Worm (Caenorhabditis elegans) whole organism, L1 larva: Measurements from ENCODE around the gene gos-28.
A peak's percentile ranks its signal among the peaks of the same experiment; 100 is the strongest.

Experiments used
- C34B4.2 ChIP-seq: sonication (generic microtip); optimal IDR thresholded peaks from 2 replicates; lab custom pipeline; 2017; ENCODE audit warnings: mild to moderate bottlenecking, missing genetic modification characterization, missing compliant biosample characterization
- aha-1 ChIP-seq: fragments of 150-350 bp; optimal IDR thresholded peaks from 2 replicates; lab custom pipeline; 2014; ENCODE audit warnings: missing biosample characterization, missing genetic modification characterization
- alr-1 ChIP-seq: fragments of 200-800 bp; sonication (Bioruptor generic); optimal IDR thresholded peaks from 2 replicates; lab custom pipeline; 2018; ENCODE audit warnings: borderline replicate concordance, mild to moderate bottlenecking, missing genetic modification characterization, missing compliant biosample characterization
- aly-2 ChIP-seq: fragments of 150-350 bp; optimal IDR thresholded peaks from 2 replicates; lab custom pipeline; 2014; ENCODE audit warnings: missing biosample characterization, missing genetic modification characterization
- ama-1 ChIP-seq: fragments of 150-350 bp; optimal IDR thresholded peaks from 2 replicates; lab custom pipeline; 2014
- blmp-1 ChIP-seq: fragments of 150-350 bp; optimal IDR thresholded peaks from 2 replicates; lab custom pipeline; 2014; ENCODE audit warnings: missing biosample characterization, missing genetic modification characterization
- ceh-82 ChIP-seq, 3 experiments: fragments of 150-350 bp in 1 of 3; sonication (generic microtip) in 2 of 3; optimal IDR thresholded peaks; 2 replicates each; lab custom pipeline; 2014 to 2017; ENCODE audit warnings: missing biosample characterization in 3 of 3, missing genetic modification characterization in 3 of 3
- ceh-88 ChIP-seq: fragments of 200-800 bp; sonication (Bioruptor generic); IDR thresholded peaks from 2 replicates; pipeline ENCODE4 v1.3.6; 2022; ENCODE audit warnings: missing genetic modification characterization, missing compliant biosample characterization
- ceh-90 ChIP-seq: sonication (generic microtip); optimal IDR thresholded peaks from 2 replicates; lab custom pipeline; 2016; ENCODE audit warnings: missing genetic modification characterization, missing compliant biosample characterization
- ces-1 ChIP-seq: fragments of 150-350 bp; optimal IDR thresholded peaks from 2 replicates; lab custom pipeline; 2014; ENCODE audit warnings: missing biosample characterization, missing genetic modification reagents, missing genetic modification characterization
- dpl-1 ChIP-seq, 3 experiments: fragments of 150-350 bp in 2 of 3; sonication (generic microtip) in 1 of 3; optimal IDR thresholded peaks; 2 replicates each; lab custom pipeline; 2014 to 2017; ENCODE audit warnings: missing biosample characterization in 3 of 3, missing genetic modification characterization in 3 of 3, missing genetic modification reagents in 3 of 3
- efl-1 ChIP-seq, 4 experiments: fragments of 150-350 bp; optimal IDR thresholded peaks in 3 of 4; peaks in 1 of 4; 1 replicate in 1 of 4; 2 replicates in 3 of 4; lab custom pipeline; 2014; ENCODE audit warnings: missing biosample characterization in 2 of 4, missing genetic modification characterization in 2 of 4, missing genetic modification reagents in 2 of 4
- efl-3 ChIP-seq: fragments of 200-800 bp; sonication (Bioruptor generic); optimal IDR thresholded peaks from 2 replicates; lab custom pipeline; 2018; ENCODE audit warnings: mild to moderate bottlenecking, missing genetic modification characterization, missing compliant biosample characterization
- egl-13 ChIP-seq: sonication (generic microtip); optimal IDR thresholded peaks from 2 replicates; lab custom pipeline; 2016; ENCODE audit warnings: missing genotype, missing genetic modification reagents, missing genetic modification characterization, missing compliant biosample characterization
- elt-3 ChIP-seq, 6 experiments: fragments of 150-350 bp in 1 of 6; sonication (generic microtip); optimal IDR thresholded peaks; 2 replicates each; lab custom pipeline; 2017 to 2018; ENCODE audit warnings: missing biosample characterization in 6 of 6, missing genetic modification characterization in 6 of 6, inconsistent platforms in 1 of 6
- ets-5 ChIP-seq: fragments of 200-800 bp; sonication (Bioruptor generic); IDR thresholded peaks from 2 replicates; pipeline ENCODE4 v1.3.6; 2022; ENCODE audit warnings: missing genetic modification characterization, missing compliant biosample characterization
- fkh-10 ChIP-seq: sonication (generic microtip); optimal IDR thresholded peaks from 2 replicates; lab custom pipeline; 2017; ENCODE audit warnings: missing biosample characterization, missing genetic modification reagents, missing genetic modification characterization
- fkh-8 ChIP-seq: sonication (generic microtip); optimal IDR thresholded peaks from 2 replicates; lab custom pipeline; 2016; ENCODE audit warnings: mild to moderate bottlenecking, missing genetic modification characterization, missing compliant biosample characterization
- fos-1 ChIP-seq: fragments of 150-350 bp; optimal IDR thresholded peaks from 2 replicates; lab custom pipeline; 2014; ENCODE audit warnings: missing biosample characterization, missing genetic modification characterization
- grh-1 ChIP-seq: fragments of 200-800 bp; sonication (Bioruptor generic); IDR thresholded peaks from 2 replicates; pipeline ENCODE4 v1.3.6; 2022; ENCODE audit warnings: missing genetic modification reagents, missing genetic modification characterization, missing compliant biosample characterization
- hlh-17 ChIP-seq: fragments of 200-800 bp; sonication (Bioruptor generic); optimal IDR thresholded peaks from 2 replicates; lab custom pipeline; 2018; ENCODE audit warnings: missing genetic modification characterization, mild to moderate bottlenecking, missing compliant biosample characterization, moderate library complexity, borderline replicate concordance
- irx-1 ChIP-seq: sonication (generic microtip); optimal IDR thresholded peaks from 2 replicates; lab custom pipeline; 2016; ENCODE audit warnings: missing genetic modification characterization, missing compliant biosample characterization
- jun-1 ChIP-seq: fragments of 150-350 bp; optimal IDR thresholded peaks from 2 replicates; lab custom pipeline; 2014; ENCODE audit warnings: missing biosample characterization, missing genetic modification reagents, missing genetic modification characterization
- lin-13 ChIP-seq: fragments of 150-350 bp; optimal IDR thresholded peaks from 2 replicates; lab custom pipeline; 2014; ENCODE audit warnings: missing biosample characterization, missing genetic modification reagents, missing genetic modification characterization
- lin-14 ChIP-seq: fragments of 200-800 bp; sonication (Bioruptor generic); optimal IDR thresholded peaks from 2 replicates; lab custom pipeline; 2018; ENCODE audit warnings: mild to moderate bottlenecking, missing genetic modification characterization, moderate library complexity, missing compliant biosample characterization
- lin-15B ChIP-seq: fragments of 150-350 bp; sonication (generic microtip); optimal IDR thresholded peaks from 3 replicates; lab custom pipeline; 2014; ENCODE audit warnings: missing biosample characterization, missing genetic modification characterization
- lin-35 ChIP-seq, 2 experiments: fragments of 150-350 bp; optimal IDR thresholded peaks; 2 replicates each; lab custom pipeline; 2014; ENCODE audit warnings: missing biosample characterization in 2 of 2, missing genetic modification characterization in 2 of 2, missing genetic modification reagents in 2 of 2
- lin-39 ChIP-seq: fragments of 150-350 bp; optimal IDR thresholded peaks from 2 replicates; lab custom pipeline; 2014; ENCODE audit warnings: missing biosample characterization, missing genetic modification reagents, missing genetic modification characterization
- lsy-2 ChIP-seq, 2 experiments: fragments of 150-350 bp; optimal IDR thresholded peaks; 2 replicates each; lab custom pipeline; 2014; ENCODE audit warnings: missing biosample characterization in 2 of 2, missing genetic modification characterization in 2 of 2
- mab-9 ChIP-seq: fragments of 200-800 bp; sonication (Bioruptor generic); IDR thresholded peaks from 2 replicates; pipeline ENCODE4 v1.3.6; 2022; ENCODE audit warnings: missing genetic modification reagents, missing genetic modification characterization, missing compliant biosample characterization
- mef-2 ChIP-seq: fragments of 150-350 bp; optimal IDR thresholded peaks from 2 replicates; lab custom pipeline; 2014; ENCODE audit warnings: missing biosample characterization, missing genetic modification characterization
- mep-1 ChIP-seq: fragments of 150-350 bp; optimal IDR thresholded peaks from 2 replicates; lab custom pipeline; 2014; ENCODE audit warnings: missing biosample characterization, missing genetic modification characterization
- nhr-28 ChIP-seq: fragments of 150-350 bp; optimal IDR thresholded peaks from 2 replicates; lab custom pipeline; 2014; ENCODE audit warnings: missing biosample characterization, missing genetic modification characterization
- nhr-47 ChIP-seq: sonication (generic microtip); optimal IDR thresholded peaks from 2 replicates; lab custom pipeline; 2016; ENCODE audit warnings: mild to moderate bottlenecking, missing genetic modification characterization, moderate library complexity, missing compliant biosample characterization
- nhr-71 ChIP-seq: sonication (generic microtip); optimal IDR thresholded peaks from 2 replicates; lab custom pipeline; 2016; ENCODE audit warnings: mild to moderate bottlenecking, missing genetic modification characterization, moderate library complexity, missing compliant biosample characterization
- nhr-84 ChIP-seq: sonication (generic microtip); optimal IDR thresholded peaks from 2 replicates; lab custom pipeline; 2017; ENCODE audit warnings: missing biosample characterization, missing genetic modification characterization
- nhr-90 ChIP-seq: sonication (generic microtip); optimal IDR thresholded peaks from 2 replicates; lab custom pipeline; 2016; ENCODE audit warnings: mild to moderate bottlenecking, missing genetic modification characterization, missing compliant biosample characterization; ENCODE audit not compliant: poor library complexity
- pag-3 ChIP-seq: sonication (generic microtip); optimal IDR thresholded peaks from 2 replicates; lab custom pipeline; 2017; ENCODE audit warnings: missing genetic modification characterization, mild to moderate bottlenecking, missing compliant biosample characterization, antibody characterized with exemption, borderline replicate concordance; ENCODE audit not compliant: insufficient read depth
- pax-3 ChIP-seq: fragments of 200-800 bp; sonication (Bioruptor generic); optimal IDR thresholded peaks from 2 replicates; lab custom pipeline; 2018; ENCODE audit warnings: mild to moderate bottlenecking, missing genetic modification characterization, moderate library complexity, missing compliant biosample characterization
- rnt-1 ChIP-seq: sonication (generic microtip); optimal IDR thresholded peaks from 2 replicates; lab custom pipeline; 2016; ENCODE audit warnings: mild to moderate bottlenecking, missing genetic modification characterization, moderate library complexity, missing compliant biosample characterization
- snpc-4 ChIP-seq: fragments of 150-350 bp; optimal IDR thresholded peaks from 2 replicates; lab custom pipeline; 2014; ENCODE audit warnings: missing biosample characterization, missing genetic modification characterization
- sptf-1 ChIP-seq: fragments of 150-350 bp; optimal IDR thresholded peaks from 2 replicates; lab custom pipeline; 2014; ENCODE audit warnings: missing biosample characterization, missing genetic modification characterization
- sup-37 ChIP-seq: fragments of 200-800 bp; sonication (Bioruptor generic); optimal IDR thresholded peaks from 2 replicates; lab custom pipeline; 2018; ENCODE audit warnings: mild to moderate bottlenecking, missing genetic modification characterization, missing compliant biosample characterization
- tbx-2 ChIP-seq: sonication (generic microtip); optimal IDR thresholded peaks from 2 replicates; lab custom pipeline; 2016; ENCODE audit warnings: missing genetic modification characterization, missing compliant biosample characterization
- unc-130 ChIP-seq: fragments of 150-350 bp; optimal IDR thresholded peaks from 2 replicates; lab custom pipeline; 2017; ENCODE audit warnings: missing biosample characterization, missing genetic modification characterization, inconsistent platforms
- unc-98 ChIP-seq: fragments of 200-800 bp; sonication (Bioruptor generic); IDR thresholded peaks from 2 replicates; pipeline ENCODE4 v1.3.6; 2022; ENCODE audit warnings: missing genetic modification characterization, missing compliant biosample characterization
- xbp-1 ChIP-seq: sonication (generic microtip); optimal IDR thresholded peaks from 2 replicates; lab custom pipeline; 2016; ENCODE audit warnings: missing genetic modification characterization, missing compliant biosample characterization
- zag-1 ChIP-seq: fragments of 150-350 bp; optimal IDR thresholded peaks from 2 replicates; lab custom pipeline; 2014; ENCODE audit warnings: missing biosample characterization, missing genetic modification characterization

gos-28 gene

DNA sequence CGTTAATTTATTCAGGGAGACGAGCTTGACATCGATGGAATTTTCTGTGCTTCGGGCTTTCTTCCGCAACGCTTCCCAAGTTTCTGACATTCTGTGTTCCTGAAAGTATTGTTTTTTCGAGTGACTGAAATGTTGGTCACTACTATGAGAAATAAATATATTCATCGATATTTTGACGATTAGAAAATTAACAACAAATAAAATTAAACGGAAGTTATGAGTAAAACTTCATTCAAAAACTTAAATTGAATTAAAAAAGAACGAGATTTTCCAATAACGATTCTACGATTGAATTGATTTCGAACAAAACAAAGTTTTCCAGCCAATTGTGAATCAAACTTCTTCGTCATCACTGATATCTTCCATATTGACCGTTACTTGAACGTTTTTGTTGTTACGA is at the start of gene gos-28:
Gene gos-28, minus strand, starts transcription at position 101 of the 400 bp plus-strand sequence.
- no peak for TF ChIP-seq lin-13
- TF ChIP-seq grh-1 (GFP tag; lab: Robert Waterston, UW) = no peak
- no peak for TF ChIP-seq irx-1 (tag; lab: Kevin White, UChicago)
- no peak for TF ChIP-seq aha-1 (tag; lab: Kevin White, UChicago)
- no peak for TF ChIP-seq tbx-2 (tag; lab: Kevin White, UChicago)
- no peak for TF ChIP-seq unc-130
- no peak for TF ChIP-seq unc-98 (GFP tag; lab: Robert Waterston, UW)
- TF ChIP-seq pag-3 (tag; lab: Kevin White, UChicago) = no peak
- no peak for TF ChIP-seq C34B4.2 (tag; lab: Kevin White, UChicago)
- TF ChIP-seq snpc-4 = no peak

DNA sequence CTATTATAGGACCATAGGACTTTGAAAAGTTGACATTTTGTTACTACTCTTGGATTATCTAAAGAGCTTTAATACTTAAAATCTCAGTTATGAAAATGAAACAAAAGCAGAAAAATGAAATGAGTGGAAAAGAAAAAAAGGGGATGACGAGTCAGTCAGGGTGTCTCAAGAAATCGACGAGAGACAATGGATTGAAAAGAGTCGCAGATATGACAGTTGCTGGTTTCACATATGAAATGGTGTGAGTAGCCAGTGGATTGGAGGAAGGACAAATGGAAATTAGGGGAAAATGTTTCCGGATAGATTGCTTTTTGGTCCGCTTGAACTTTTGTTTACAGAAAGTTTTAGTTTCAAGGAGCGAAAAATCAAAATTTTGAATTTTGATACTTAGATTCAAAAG is 48.2 kb upstream of the gos-28 start:
- TF ChIP-seq nhr-90 (tag; lab: Kevin White, UChicago) (no peak), egl-13 (tag; lab: Kevin White, UChicago) (no peak), lin-14 (GFP tag; lab: Kevin White, UChicago) (peak; percentile 3), nhr-84 (tag; lab: Kevin White, UChicago) (no peak), blmp-1 (tag; lab: Kevin White, UChicago) (peak; percentile 11), efl-1 (optimal IDR thresholded peaks at IDR 0.05; lab: Kevin White, UChicago) (peak; percentile 2), efl-1 (GFP tag; optimal IDR thresholded peaks at IDR 0.05 in 1 of 2; lab: Kevin White, UChicago) (no peak), rnt-1 (tag; lab: Kevin White, UChicago) (peak; percentile 30), ces-1 (GFP tag; lab: Kevin White, UChicago) (no peak), nhr-71 (tag; lab: Kevin White, UChicago) (peak; percentile 14), zag-1 (tag; lab: Kevin White, UChicago) (no peak), ama-1 (lab: Kevin White, UChicago) (no peak), lsy-2 (tag; optimal IDR thresholded peaks at IDR 0.05; lab: Kevin White, UChicago) (peak in 1 of 2 experiments; percentile 10), fkh-8 (tag; lab: Kevin White, UChicago) (no peak)

DNA sequence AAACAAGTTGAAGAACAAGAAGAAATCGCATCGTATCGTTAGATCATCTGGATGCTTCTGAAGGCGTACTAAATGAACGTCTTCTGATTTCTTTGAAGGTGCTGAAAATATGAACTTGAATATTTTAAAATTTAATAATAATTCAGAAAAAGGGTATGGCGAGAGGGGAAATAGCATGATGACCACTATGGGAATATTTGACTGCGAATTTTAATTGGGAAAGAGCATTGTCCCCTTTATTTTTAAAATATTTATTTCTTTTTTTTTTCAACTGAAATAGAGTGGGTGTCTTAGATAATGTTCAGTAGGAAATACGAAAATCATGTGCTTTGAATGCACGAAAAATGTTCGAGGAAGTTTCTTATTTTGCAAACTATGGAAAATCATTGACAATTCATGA is 46.4 kb upstream of the gos-28 start, which contains the start of gene lgc-50:
Gene lgc-50, minus strand, starts transcription at position 101 of the 400 bp plus-strand sequence.
- TF ChIP-seq mef-2 (tag; lab: Kevin White, UChicago) (no peak), ets-5 (GFP tag; lab: Robert Waterston, UW) (no peak), elt-3 (tag; optimal IDR thresholded peaks at IDR 0.05; lab: Kevin White, UChicago) (no peak), mep-1 (no peak), nhr-28 (tag; lab: Kevin White, UChicago) (no peak), irx-1 (tag; lab: Kevin White, UChicago) (no peak), hlh-17 (GFP tag; lab: Kevin White, UChicago) (no peak), sptf-1 (tag; lab: Kevin White, UChicago) (no peak), lsy-2 (tag; optimal IDR thresholded peaks at IDR 0.05; lab: Kevin White, UChicago) (no peak), mab-9 (GFP tag; lab: Robert Waterston, UW) (no peak), pax-3 (no peak), nhr-84 (tag; lab: Kevin White, UChicago) (no peak), lin-39 (no peak), jun-1 (no peak), ceh-90 (no peak), aly-2 (no peak), fos-1 (tag; lab: Kevin White, UChicago) (no peak), ceh-88 (GFP tag; lab: Robert Waterston, UW) (no peak)

DNA sequence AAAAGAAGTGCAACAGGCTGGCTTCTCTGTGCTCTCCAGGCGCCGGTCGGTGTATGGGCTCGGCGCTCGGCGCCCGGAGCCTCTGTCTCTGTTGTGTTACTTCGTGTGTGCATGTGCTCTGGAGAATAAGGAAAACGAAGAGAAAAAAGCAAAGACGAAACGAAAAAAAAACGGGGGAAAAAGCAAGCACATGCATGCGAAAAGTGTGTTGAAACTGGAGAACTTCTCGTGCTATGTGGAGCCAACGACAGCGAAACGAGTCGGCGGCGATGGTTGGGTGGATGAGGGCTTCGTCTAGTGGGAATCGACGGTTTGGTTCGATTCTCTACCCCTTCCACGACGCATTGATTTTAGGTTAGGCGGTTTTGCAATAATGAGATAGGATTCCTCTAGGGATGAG is 38.4 kb upstream of the gos-28 start:
- TF ChIP-seq nhr-47 (tag; lab: Kevin White, UChicago) (peak; percentile 54), ama-1 (lab: Kevin White, UChicago) (no peak), sup-37 (no peak), xbp-1 (tag; lab: Kevin White, UChicago) (peak; percentile 18), lin-14 (GFP tag; lab: Kevin White, UChicago) (peak; percentile 66), fkh-10 (GFP tag; lab: Kevin White, UChicago) (peak; percentile 24), alr-1 (tag; lab: Kevin White, UChicago) (no peak), ceh-82 (tag; optimal IDR thresholded peaks at IDR 0.05; lab: Kevin White, UChicago) (peak in 2 of 3 experiments; percentile 11 to 14), efl-3 (GFP tag; lab: Kevin White, UChicago) (no peak), lin-35 (GFP tag; optimal IDR thresholded peaks at IDR 0.05; lab: Kevin White, UChicago) (peak; percentile 18 to 36), lin-15B (tag; lab: Kevin White, UChicago) (peak; percentile 28), jun-1 (peak; percentile 45), dpl-1 (GFP tag; optimal IDR thresholded peaks at IDR 0.05; lab: Kevin White, UChicago) (peak in 2 of 3 experiments; percentile 2 to 16)
